Fruit fly (Drosophila melanogaster) whole organism, embryonic: ENCODE results near the gene awd.

Source experiments
- Atf6 ChIP-seq: fragments of 200-800 bp; sonication (Bioruptor generic); IDR thresholded peaks from 2 replicates; pipeline ENCODE4 v1.3.6; 2022; ENCODE audit warnings: missing biosample characterization, missing genetic modification characterization
- Awh ChIP-seq: fragments of 200-800 bp; sonication (Bioruptor generic); IDR thresholded peaks from 2 replicates; pipeline ENCODE4, ENCODE4 v1.3.6; 2022; ENCODE audit warnings: missing biosample characterization, missing genetic modification characterization
- CG10366 ChIP-seq: fragments of 200-800 bp; sonication (Bioruptor generic); IDR thresholded peaks from 2 replicates; pipeline ENCODE4 v1.3.6; 2022; ENCODE audit warnings: missing biosample characterization, missing genetic modification characterization
- CG10543 ChIP-seq: fragments of 200-800 bp; sonication (Bioruptor generic); optimal IDR thresholded peaks from 3 replicates; lab custom pipeline; 2017; ENCODE audit warnings: missing biosample characterization, mild to moderate bottlenecking, missing genetic modification characterization, moderate library complexity
- CG10959 ChIP-seq: fragments of 200-800 bp; sonication (Bioruptor generic); IDR thresholded peaks from 2 replicates; pipeline ENCODE4 v1.3.6; 2022; ENCODE audit warnings: missing biosample characterization, missing genetic modification characterization
- CG10979 ChIP-seq: fragments of 200-800 bp; sonication (Bioruptor generic); optimal IDR thresholded peaks from 2 replicates; lab custom pipeline; 2018; ENCODE audit warnings: missing biosample characterization, mild to moderate bottlenecking, missing genetic modification characterization, moderate library complexity
- CG11093 ChIP-seq: fragments of 200-800 bp; sonication (Bioruptor generic); IDR thresholded peaks from 3 replicates; pipeline ENCODE4 v1.3.6; 2022; ENCODE audit warnings: missing biosample characterization, missing genetic modification characterization
- CG12236 ChIP-seq: fragments of 200-800 bp; sonication (Bioruptor generic); optimal IDR thresholded peaks from 2 replicates; lab custom pipeline; 2016; ENCODE audit warnings: missing biosample characterization, missing genetic modification characterization
- CG12769 ChIP-seq: fragments of 200-800 bp; sonication (Bioruptor generic); optimal IDR thresholded peaks from 2 replicates; lab custom pipeline; 2019; ENCODE audit warnings: missing biosample characterization, mild to moderate bottlenecking, missing genetic modification characterization, moderate library complexity
- CG13894 ChIP-seq: fragments of 200-800 bp; sonication (Bioruptor generic); optimal IDR thresholded peaks from 3 replicates; lab custom pipeline; 2018; ENCODE audit warnings: missing biosample characterization, mild to moderate bottlenecking, missing genetic modification characterization, moderate library complexity
- CG17328 ChIP-seq: fragments of 200-800 bp; sonication (Bioruptor generic); IDR thresholded peaks from 2 replicates; pipeline ENCODE4 v1.3.6; 2022; ENCODE audit warnings: missing biosample characterization, missing genetic modification characterization
- CG17912 ChIP-seq: fragments of 200-800 bp; sonication (Bioruptor generic); optimal IDR thresholded peaks from 2 replicates; lab custom pipeline; 2018; ENCODE audit warnings: missing biosample characterization, mild to moderate bottlenecking, missing genetic modification characterization
- CG2120 ChIP-seq: fragments of 200-800 bp; sonication (Bioruptor generic); optimal IDR thresholded peaks from 3 replicates; lab custom pipeline; 2016; ENCODE audit warnings: missing biosample characterization, missing genetic modification characterization
- CG32767 ChIP-seq: fragments of 200-800 bp; sonication (Bioruptor generic); IDR thresholded peaks from 2 replicates; pipeline ENCODE4 v1.3.6; 2022; ENCODE audit warnings: missing biosample characterization, missing genetic modification characterization
- CG6683 ChIP-seq: fragments of 200-800 bp; sonication (Bioruptor generic); optimal IDR thresholded peaks from 2 replicates; lab custom pipeline; 2017; ENCODE audit warnings: missing biosample characterization, mild to moderate bottlenecking, missing genetic modification characterization, missing genetic modification reagents
- CG7556 ChIP-seq: fragments of 200-800 bp; sonication (Bioruptor generic); optimal IDR thresholded peaks from 2 replicates; lab custom pipeline; 2017; ENCODE audit warnings: missing biosample characterization, mild to moderate bottlenecking, missing genetic modification characterization
- CG9727 ChIP-seq: fragments of 200-800 bp; sonication (Bioruptor generic); optimal IDR thresholded peaks from 3 replicates; lab custom pipeline; 2017; ENCODE audit warnings: missing biosample characterization, mild to moderate bottlenecking, missing genetic modification characterization
- Deaf1 ChIP-seq: fragments of 200-800 bp; optimal IDR thresholded peaks from 3 replicates; lab custom pipeline; 2019; ENCODE audit warnings: missing biosample characterization, mild to moderate bottlenecking, missing genetic modification characterization, moderate library complexity
- Dip3 ChIP-seq: fragments of 200-800 bp; sonication (Bioruptor generic); optimal IDR thresholded peaks from 3 replicates; lab custom pipeline; 2016; ENCODE audit warnings: missing biosample characterization, missing genetic modification characterization
- Doc2 ChIP-seq: fragments of 200-800 bp; sonication (Bioruptor generic); IDR thresholded peaks from 2 replicates; pipeline ENCODE4 v1.3.6; 2022; ENCODE audit warnings: missing biosample characterization, missing genetic modification characterization
- Ets65A ChIP-seq: fragments of 200-800 bp; sonication (Bioruptor generic); peaks from one replicate; lab custom pipeline; 2016; ENCODE audit warnings: missing biosample characterization, missing genetic modification characterization
- Fer2 ChIP-seq: fragments of 200-800 bp; sonication (Bioruptor generic); optimal IDR thresholded peaks from 2 replicates; lab custom pipeline; 2018; ENCODE audit warnings: missing biosample characterization, mild to moderate bottlenecking, missing genetic modification characterization, moderate library complexity
- Kr ChIP-seq: fragments of 200-800 bp; sonication (Bioruptor generic); optimal IDR thresholded peaks from 2 replicates; lab custom pipeline; 2017; ENCODE audit warnings: missing biosample characterization, mild to moderate bottlenecking, missing genetic modification characterization
- Nf-YA ChIP-seq: fragments of 200-800 bp; sonication (Bioruptor generic); IDR thresholded peaks from 2 replicates; pipeline ENCODE4 v1.3.6; 2022; ENCODE audit warnings: missing biosample characterization, missing genetic modification characterization
- Oaz ChIP-seq: fragments of 200-800 bp; sonication (Bioruptor generic); IDR thresholded peaks from 2 replicates; pipeline ENCODE4 v1.3.6; 2022; ENCODE audit warnings: missing biosample characterization, missing genetic modification characterization
- TFAM ChIP-seq: fragments of 200-800 bp; sonication (Bioruptor generic); optimal IDR thresholded peaks from 2 replicates; lab custom pipeline; 2017; ENCODE audit warnings: missing biosample characterization, missing genetic modification characterization, inconsistent platforms
- ash1 ChIP-seq: fragments of 200-800 bp; sonication (Bioruptor generic); optimal IDR thresholded peaks from 2 replicates; lab custom pipeline; 2018; ENCODE audit warnings: missing biosample characterization, mild to moderate bottlenecking, missing genetic modification characterization
- bcd ChIP-seq: fragments of 200-800 bp; sonication (Bioruptor generic); optimal IDR thresholded peaks from 2 replicates; lab custom pipeline; 2017; ENCODE audit warnings: missing biosample characterization, mild to moderate bottlenecking, missing genetic modification characterization
- chif ChIP-seq, 2 experiments: fragments of 200-800 bp; sonication (Bioruptor generic); optimal IDR thresholded peaks; 3 replicates each; lab custom pipeline; 2016; ENCODE audit warnings: missing biosample characterization in 2 of 2, missing genetic modification characterization in 2 of 2
- chinmo ChIP-seq: fragments of 200-800 bp; sonication (Bioruptor generic); IDR thresholded peaks from 4 replicates; pipeline ENCODE4 v1.3.6; 2022; ENCODE audit warnings: missing biosample characterization, missing genetic modification characterization; ENCODE audit not compliant: partially characterized antibody
- crol ChIP-seq: fragments of 200-800 bp; sonication (Bioruptor generic); IDR thresholded peaks from 2 replicates; pipeline ENCODE4 v1.3.6; 2022; ENCODE audit warnings: missing biosample characterization, missing genetic modification characterization
- fd96Cb ChIP-seq: fragments of 200-800 bp; sonication (Bioruptor generic); optimal IDR thresholded peaks from 2 replicates; lab custom pipeline; 2018; ENCODE audit warnings: missing biosample characterization, mild to moderate bottlenecking, missing genetic modification characterization, moderate library complexity
- gcm ChIP-seq: fragments of 200-800 bp; sonication (Bioruptor generic); optimal IDR thresholded peaks from 2 replicates; lab custom pipeline; 2019; ENCODE audit warnings: missing biosample characterization, mild to moderate bottlenecking, missing genetic modification characterization, moderate library complexity
- ham ChIP-seq: fragments of 200-800 bp; sonication (Bioruptor generic); IDR thresholded peaks from 2 replicates; pipeline ENCODE4 v1.3.6; 2022; ENCODE audit warnings: missing biosample characterization, missing genetic modification characterization
- jigr1 ChIP-seq: fragments of 200-800 bp; sonication (Bioruptor generic); IDR thresholded peaks from 3 replicates; pipeline ENCODE4 v1.3.6; 2022; ENCODE audit warnings: missing biosample characterization, missing genetic modification characterization
- ken ChIP-seq: fragments of 200-800 bp; sonication (Bioruptor generic); IDR thresholded peaks from 3 replicates; pipeline ENCODE4 v1.3.6; 2022; ENCODE audit warnings: missing biosample characterization, missing genetic modification characterization
- klu ChIP-seq: fragments of 200-800 bp; sonication (Bioruptor generic); IDR thresholded peaks from 2 replicates; pipeline ENCODE4 v1.3.6; 2022; ENCODE audit warnings: missing biosample characterization, missing genetic modification characterization
- lov ChIP-seq, 2 experiments: fragments of 200-800 bp in 1 of 2; fragments of >200 bp in 1 of 2; sonication (Bioruptor generic) in 1 of 2; IDR thresholded peaks in 1 of 2; optimal IDR thresholded peaks in 1 of 2; 2 replicates in 1 of 2; 3 replicates in 1 of 2; pipeline versions ENCODE4 v1.3.6 to Lab custom; 2017 to 2022; ENCODE audit warnings: missing biosample characterization in 1 of 2, missing genetic modification characterization in 1 of 2
- nom ChIP-seq: fragments of 200-800 bp; sonication (Bioruptor generic); optimal IDR thresholded peaks from 2 replicates; lab custom pipeline; 2017; ENCODE audit warnings: missing biosample characterization, missing genetic modification characterization, mild to moderate bottlenecking, moderate library complexity, missing genetic modification reagents
- oc ChIP-seq: fragments of 200-800 bp; sonication (Bioruptor generic); optimal IDR thresholded peaks from 2 replicates; lab custom pipeline; 2018; ENCODE audit warnings: missing biosample characterization, mild to moderate bottlenecking, missing genetic modification characterization, moderate library complexity
- pzg ChIP-seq: fragments of 200-800 bp; sonication (Bioruptor generic); optimal IDR thresholded peaks from 3 replicates; lab custom pipeline; 2018; ENCODE audit warnings: missing biosample characterization, mild to moderate bottlenecking, missing genetic modification characterization, moderate library complexity
- sens ChIP-seq: fragments of 200-800 bp; sonication (Bioruptor generic); peaks from one replicate; lab custom pipeline; 2016; ENCODE audit warnings: missing biosample characterization, missing genetic modification characterization
- shn ChIP-seq: fragments of 200-800 bp; sonication (Bioruptor generic); optimal IDR thresholded peaks from 3 replicates; lab custom pipeline; 2016; ENCODE audit warnings: missing biosample characterization, missing genetic modification characterization
- slbo ChIP-seq: fragments of 200-800 bp; sonication (Bioruptor generic); IDR thresholded peaks from 2 replicates; pipeline ENCODE4 v1.3.6; 2022; ENCODE audit warnings: missing biosample characterization, missing genetic modification characterization
- sqz ChIP-seq: fragments of 200-800 bp; sonication (Bioruptor generic); optimal IDR thresholded peaks from 3 replicates; lab custom pipeline; 2018; ENCODE audit warnings: missing biosample characterization, mild to moderate bottlenecking, missing genetic modification characterization
- sr ChIP-seq: fragments of 200-800 bp; sonication (Bioruptor generic); IDR thresholded peaks from 3 replicates; pipeline ENCODE4 v1.3.6; 2022; ENCODE audit warnings: missing biosample characterization, missing genetic modification characterization
- ttk ChIP-seq: fragments of 200-800 bp; sonication (Bioruptor generic); IDR thresholded peaks from 2 replicates; pipeline ENCODE4 v2.1.2; 2022; ENCODE audit warnings: missing biosample characterization, missing genetic modification characterization
- tx ChIP-seq: fragments of 200-800 bp; sonication (Bioruptor generic); optimal IDR thresholded peaks from 2 replicates; lab custom pipeline; 2016; ENCODE audit warnings: missing biosample characterization, missing genetic modification characterization

Gene awd

DNA sequence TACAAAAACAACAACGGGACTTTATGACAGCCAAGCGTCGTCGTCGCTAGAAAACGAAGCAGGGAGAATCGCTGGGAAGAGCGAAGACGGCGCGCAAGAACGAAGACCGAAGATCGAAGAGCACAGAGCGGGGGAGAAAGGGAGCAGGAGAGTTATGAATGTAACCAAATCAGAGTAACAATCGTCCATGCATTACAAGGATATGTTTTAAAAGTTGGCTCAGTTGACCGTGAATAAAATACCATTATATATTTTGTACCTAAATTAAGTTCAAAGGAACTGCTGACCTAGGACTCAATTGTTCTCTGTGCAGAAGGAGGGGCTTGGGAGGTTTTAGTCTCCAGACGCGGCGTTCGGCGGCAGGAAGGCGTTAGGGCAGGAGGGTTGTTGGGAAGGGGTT lies 24.4 kb downstream of the awd start:
- TF ChIP-seq tx (GFP tag; lab: Kevin White, UChicago): no peak
- peak; percentile 21 for TF ChIP-seq CG2120 (GFP tag; lab: Kevin White, UChicago)
- no peak for TF ChIP-seq CG9727 (GFP tag; lab: Kevin White, UChicago)
- peak; percentile 91 for TF ChIP-seq Ets65A
- peak; percentile 52 for TF ChIP-seq Deaf1
- TF ChIP-seq slbo (GFP tag; lab: Robert Waterston, UW): peak; percentile 5; the same call in 1 of the 2 replicates
- peak; percentile 32 for TF ChIP-seq sens (GFP tag; lab: Kevin White, UChicago)
- TF ChIP-seq, all 482 proteins: peak for 5

- TF ChIP-seq ham (GFP tag; lab: Robert Waterston, UW) (no peak), CG10959 (GFP tag; lab: Robert Waterston, UW) (no peak), nom (peak; percentile 3), CG12769 (tag; lab: Kevin White, UChicago) (peak; percentile 18), CG10979 (tag; lab: Kevin White, UChicago) (no peak), sr (peak; percentile 75), Doc2 (GFP tag; lab: Robert Waterston, UW) (no peak), CG11093 (GFP tag; lab: Robert Waterston, UW) (no peak), Fer2 (tag; lab: Kevin White, UChicago) (no peak), CG13894 (peak; percentile 33), CG12236 (no peak), crol (GFP tag; lab: Robert Waterston, UW) (peak; percentile 81), Awh (no peak), CG17328 (GFP tag; lab: Robert Waterston, UW) (no peak), ttk (0 out of 2 replicates have a peak, but pooled peaks have one; percentile 19), CG10543 (GFP tag; lab: Kevin White, UChicago) (peak; percentile 7), klu (no peak), chinmo (0 out of 4 replicates have a peak, but pooled peaks have one; percentile 24)
- TF ChIP-seq, all 482 proteins: peak for 8
Observed at dm6 chr3R:31720112-31720511, 25.8 kb downstream of the awd start.

- TF ChIP-seq jigr1 (GFP tag; lab: Robert Waterston, UW): no peak
- TF ChIP-seq CG7556 (GFP tag; lab: Kevin White, UChicago): no peak
- no peak for TF ChIP-seq CG32767 (GFP tag; lab: Robert Waterston, UW)
- no peak for TF ChIP-seq lov (optimal IDR thresholded peaks at IDR 0.05; lab: Kevin White, UChicago)
- 0 out of 3 replicates have a peak, but pooled peaks have one; percentile 29 for TF ChIP-seq lov (GFP tag; IDR thresholded peaks at IDR 0.05; lab: Robert Waterston, UW)
- peak; percentile 41 for TF ChIP-seq gcm (GFP tag; lab: Kevin White, UChicago)
- 0 out of 2 replicates have a peak, but pooled peaks have one; percentile 16 for TF ChIP-seq CG10366 (GFP tag; lab: Robert Waterston, UW)
- 0 out of 3 replicates have a peak, but pooled peaks have one; percentile 11 for TF ChIP-seq ken (GFP tag; lab: Robert Waterston, UW)
- no peak for TF ChIP-seq Nf-YA (GFP tag; lab: Robert Waterston, UW)
- no peak for TF ChIP-seq chinmo
- TF ChIP-seq TFAM (GFP tag; lab: Kevin White, UChicago): no peak
- 0 out of 2 replicates have a peak, but pooled peaks have one; percentile 14 for TF ChIP-seq slbo (GFP tag; lab: Robert Waterston, UW)
- no peak for TF ChIP-seq Kr (GFP tag; lab: Kevin White, UChicago)
- no peak for TF ChIP-seq chif (GFP tag; optimal IDR thresholded peaks at IDR 0.05; lab: Kevin White, UChicago)
- TF ChIP-seq Atf6 (GFP tag; lab: Robert Waterston, UW): no peak
- TF ChIP-seq CG6683: no peak
- peak; percentile 75; the same call in 2 of the 3 replicates for TF ChIP-seq sr
- TF ChIP-seq ash1 (GFP tag; lab: Kevin White, UChicago): no peak
- TF ChIP-seq Dip3 (GFP tag; lab: Kevin White, UChicago): no peak
- peak; percentile 30; the same call in 1 of the 2 replicates for TF ChIP-seq ttk
- no peak for TF ChIP-seq oc (tag; lab: Kevin White, UChicago)
- TF ChIP-seq shn (GFP tag; lab: Kevin White, UChicago): no peak
- TF ChIP-seq bcd (GFP tag; lab: Kevin White, UChicago): no peak
- no peak for TF ChIP-seq sqz (GFP tag; lab: Kevin White, UChicago)
- TF ChIP-seq Oaz (GFP tag; lab: Robert Waterston, UW): no peak
- TF ChIP-seq pzg (GFP tag; lab: Kevin White, UChicago): no peak
- no peak for TF ChIP-seq fd96Cb (tag; lab: Kevin White, UChicago)
- peak; percentile 54 for TF ChIP-seq crol (GFP tag; lab: Robert Waterston, UW)
- no peak for TF ChIP-seq Deaf1
- TF ChIP-seq CG17912 (GFP tag; lab: Kevin White, UChicago): no peak
Observed at dm6 chr3R:31719497-31719896, 26.4 kb downstream of the awd start.
